Worm (Caenorhabditis elegans) whole organism, L2 larva: ENCODE measurements around the gene cima-1.

ENCODE experiments used
- C34F6.9 ChIP-seq: fragments of 150-350 bp; optimal IDR thresholded peaks from 2 replicates; lab custom pipeline; 2014; ENCODE audit warnings: missing biosample characterization, missing genetic modification characterization
- F13H6.1 ChIP-seq: sonication (generic microtip); optimal IDR thresholded peaks from 2 replicates; lab custom pipeline; 2016; ENCODE audit warnings: missing genetic modification characterization, missing compliant biosample characterization
- R02D3.7 ChIP-seq: fragments of 150-350 bp; optimal IDR thresholded peaks from 2 replicates; lab custom pipeline; 2014; ENCODE audit warnings: missing biosample characterization, missing genetic modification characterization
- Y55F3AM.14 ChIP-seq: fragments of 200-800 bp; sonication (Bioruptor generic); optimal IDR thresholded peaks from 2 replicates; lab custom pipeline; 2018; ENCODE audit warnings: mild to moderate bottlenecking, missing genetic modification characterization, missing compliant biosample characterization
- ZK546.5 ChIP-seq: sonication (generic microtip); optimal IDR thresholded peaks from 2 replicates; lab custom pipeline; 2017; ENCODE audit warnings: missing biosample characterization, missing genetic modification characterization
- alr-1 ChIP-seq: fragments of 150-350 bp; optimal IDR thresholded peaks from 2 replicates; lab custom pipeline; 2014; ENCODE audit warnings: missing biosample characterization, missing genetic modification characterization
- aly-2 ChIP-seq: fragments of 150-350 bp; optimal IDR thresholded peaks from 2 replicates; lab custom pipeline; 2014; ENCODE audit warnings: missing biosample characterization, missing genetic modification characterization
- ama-1 ChIP-seq: fragments of 150-350 bp; optimal IDR thresholded peaks from 2 replicates; lab custom pipeline; 2018; ENCODE audit warnings: inconsistent platforms
- blmp-1 ChIP-seq: sonication (generic microtip); optimal IDR thresholded peaks from 2 replicates; lab custom pipeline; 2017; ENCODE audit warnings: missing genetic modification characterization, mild to moderate bottlenecking, missing compliant biosample characterization, antibody characterized with exemption, moderate library complexity; ENCODE audit not compliant: insufficient read depth
- ceh-16 ChIP-seq: fragments of 150-350 bp; optimal IDR thresholded peaks from 2 replicates; lab custom pipeline; 2014; ENCODE audit warnings: missing biosample characterization, missing genetic modification characterization
- ceh-82 ChIP-seq: fragments of 150-350 bp; optimal IDR thresholded peaks from 2 replicates; lab custom pipeline; 2014; ENCODE audit warnings: missing biosample characterization, missing genetic modification characterization
- crh-2 ChIP-seq: sonication (generic microtip); optimal IDR thresholded peaks from 2 replicates; lab custom pipeline; 2017; ENCODE audit warnings: missing biosample characterization, missing genetic modification characterization
- dmd-4 ChIP-seq: sonication (generic microtip); optimal IDR thresholded peaks from 2 replicates; lab custom pipeline; 2017; ENCODE audit warnings: missing biosample characterization, missing genetic modification characterization
- egl-27 ChIP-seq: sonication (generic microtip); optimal IDR thresholded peaks from 3 replicates; lab custom pipeline; 2017; ENCODE audit warnings: missing biosample characterization, missing genetic modification reagents, missing genetic modification characterization
- elt-1 ChIP-seq: fragments of 150-350 bp; optimal IDR thresholded peaks from 2 replicates; lab custom pipeline; 2014; ENCODE audit warnings: missing biosample characterization, missing genetic modification characterization
- elt-3 ChIP-seq: sonication (generic microtip); optimal IDR thresholded peaks from 2 replicates; lab custom pipeline; 2017; ENCODE audit warnings: missing biosample characterization, missing genetic modification characterization
- fos-1 ChIP-seq: fragments of 150-350 bp; optimal IDR thresholded peaks from 2 replicates; lab custom pipeline; 2014; ENCODE audit warnings: missing biosample characterization, missing genetic modification characterization
- gmeb-1 ChIP-seq: fragments of 150-350 bp; optimal IDR thresholded peaks from 2 replicates; lab custom pipeline; 2014; ENCODE audit warnings: missing biosample characterization, missing genetic modification characterization
- lin-11 ChIP-seq: fragments of 150-350 bp; sonication (generic microtip); optimal IDR thresholded peaks from 2 replicates; lab custom pipeline; 2014; ENCODE audit warnings: missing biosample characterization, missing genetic modification characterization, inconsistent platforms, mixed read lengths
- lin-13 ChIP-seq: fragments of 150-350 bp; optimal IDR thresholded peaks from 2 replicates; lab custom pipeline; 2014; ENCODE audit warnings: missing biosample characterization, missing genetic modification reagents, missing genetic modification characterization
- lin-39 ChIP-seq: fragments of 150-350 bp; optimal IDR thresholded peaks from 2 replicates; lab custom pipeline; 2014; ENCODE audit warnings: missing biosample characterization, missing genetic modification reagents, missing genetic modification characterization
- lsy-2 ChIP-seq, 2 experiments: fragments of 150-350 bp in 1 of 2; sonication (generic microtip) in 1 of 2; optimal IDR thresholded peaks; 2 replicates each; lab custom pipeline; 2014 to 2017; ENCODE audit warnings: missing biosample characterization in 2 of 2, missing genetic modification characterization in 2 of 2
- mab-5 ChIP-seq: fragments of 150-350 bp; optimal IDR thresholded peaks from 2 replicates; lab custom pipeline; 2014; ENCODE audit warnings: missing biosample characterization, missing genetic modification characterization
- mbf-1 ChIP-seq: sonication (generic microtip); optimal IDR thresholded peaks from 2 replicates; lab custom pipeline; 2017; ENCODE audit warnings: missing biosample characterization, missing genetic modification characterization
- mdl-1 ChIP-seq, 2 experiments: fragments of 150-350 bp in 1 of 2; sonication (generic microtip) in 1 of 2; optimal IDR thresholded peaks; 2 replicates each; lab custom pipeline; 2017; ENCODE audit warnings: missing biosample characterization in 2 of 2, missing genetic modification characterization in 2 of 2
- nhr-10 ChIP-seq: sonication (generic microtip); optimal IDR thresholded peaks from 2 replicates; lab custom pipeline; 2017; ENCODE audit warnings: missing biosample characterization, missing genetic modification characterization
- nhr-11 ChIP-seq: fragments of 150-350 bp; optimal IDR thresholded peaks from 2 replicates; lab custom pipeline; 2014; ENCODE audit warnings: missing biosample characterization, missing genetic modification characterization
- nhr-12 ChIP-seq: fragments of 150-350 bp; optimal IDR thresholded peaks from 2 replicates; lab custom pipeline; 2014; ENCODE audit warnings: missing biosample characterization, missing genetic modification characterization
- nhr-129 ChIP-seq: fragments of 150-350 bp; optimal IDR thresholded peaks from 2 replicates; lab custom pipeline; 2014; ENCODE audit warnings: missing biosample characterization, missing genetic modification characterization
- nhr-21 ChIP-seq: fragments of 150-350 bp; optimal IDR thresholded peaks from 2 replicates; lab custom pipeline; 2014; ENCODE audit warnings: missing biosample characterization, missing genetic modification characterization
- nhr-23 ChIP-seq: fragments of 150-350 bp; optimal IDR thresholded peaks from 2 replicates; lab custom pipeline; 2014; ENCODE audit warnings: missing biosample characterization, missing genetic modification reagents, missing genetic modification characterization
- nhr-237 ChIP-seq: fragments of 150-350 bp; optimal IDR thresholded peaks from 2 replicates; lab custom pipeline; 2014; ENCODE audit warnings: missing biosample characterization, missing genetic modification characterization
- nhr-25 ChIP-seq: fragments of 150-350 bp; sonication (generic microtip); optimal IDR thresholded peaks from 3 replicates; lab custom pipeline; 2014; ENCODE audit warnings: missing biosample characterization, missing genetic modification characterization
- nhr-6 ChIP-seq: fragments of 150-350 bp; optimal IDR thresholded peaks from 2 replicates; lab custom pipeline; 2014; ENCODE audit warnings: missing biosample characterization, missing genetic modification characterization
- nhr-77 ChIP-seq: fragments of 150-350 bp; optimal IDR thresholded peaks from 2 replicates; lab custom pipeline; 2014; ENCODE audit warnings: missing biosample characterization, missing genetic modification characterization
- peb-1 ChIP-seq: fragments of 150-350 bp; optimal IDR thresholded peaks from 2 replicates; lab custom pipeline; 2014; ENCODE audit warnings: missing biosample characterization, missing genetic modification characterization
- sem-4 ChIP-seq: fragments of 150-350 bp; optimal IDR thresholded peaks from 2 replicates; lab custom pipeline; 2014; ENCODE audit warnings: missing biosample characterization, missing genetic modification reagents, missing genetic modification characterization
- skn-1 ChIP-seq: sonication (generic microtip); optimal IDR thresholded peaks from 2 replicates; lab custom pipeline; 2017; ENCODE audit warnings: missing biosample characterization, missing genetic modification characterization
- sma-3 ChIP-seq: sonication (generic microtip); optimal IDR thresholded peaks from 2 replicates; lab custom pipeline; 2016; ENCODE audit warnings: missing genetic modification reagents, missing genetic modification characterization, missing compliant biosample characterization
- sma-9 ChIP-seq, 2 experiments: fragments of 150-350 bp in 1 of 2; sonication (generic microtip) in 1 of 2; optimal IDR thresholded peaks; 2 replicates each; lab custom pipeline; 2014 to 2016; ENCODE audit warnings: missing genetic modification characterization in 2 of 2, mild to moderate bottlenecking in 1 of 2, missing biosample characterization in 1 of 2, missing compliant biosample characterization in 1 of 2, missing genetic modification reagents in 1 of 2, moderate library complexity in 1 of 2
- snpc-4 ChIP-seq: fragments of 150-350 bp; optimal IDR thresholded peaks from 2 replicates; lab custom pipeline; 2014; ENCODE audit warnings: missing biosample characterization, missing genetic modification characterization
- unc-39 ChIP-seq: fragments of 150-350 bp; optimal IDR thresholded peaks from 2 replicates; lab custom pipeline; 2014; ENCODE audit warnings: missing biosample characterization, missing genetic modification characterization
- unc-55 ChIP-seq: fragments of 150-350 bp; sonication (generic microtip); optimal IDR thresholded peaks from 3 replicates; lab custom pipeline; 2014; ENCODE audit warnings: missing biosample characterization, missing genetic modification reagents, missing genetic modification characterization
- unc-62 ChIP-seq: fragments of 150-350 bp; optimal IDR thresholded peaks from 2 replicates; lab custom pipeline; 2014; ENCODE audit warnings: missing biosample characterization, missing genetic modification reagents, missing genetic modification characterization
- zag-1 ChIP-seq: fragments of 150-350 bp; optimal IDR thresholded peaks from 2 replicates; lab custom pipeline; 2014; ENCODE audit warnings: missing biosample characterization, missing genetic modification characterization
- ztf-1 ChIP-seq: fragments of 200-800 bp; sonication (Bioruptor generic); conservative IDR thresholded peaks from 2 replicates; pipeline ENCODE4 v1.3.6; 2022; ENCODE audit warnings: missing genetic modification characterization, missing compliant biosample characterization
- ztf-11 ChIP-seq: sonication (generic microtip); optimal IDR thresholded peaks from 2 replicates; lab custom pipeline; 2017; ENCODE audit warnings: missing biosample characterization, missing genetic modification characterization
- ztf-4 ChIP-seq: fragments of 150-350 bp; optimal IDR thresholded peaks from 2 replicates; lab custom pipeline; 2014; ENCODE audit warnings: missing biosample characterization, missing genetic modification characterization

cima-1 gene

ce11 chrIV:7628942-7629341 is 22.3 kb upstream of the cima-1 start, which contains the start of gene F45E4.5:
TSS of gene F45E4.5 (minus strand) at chrIV:7629042.
- TF ChIP-seq aly-2 (no peak), egl-27 (tag; lab: Kevin White, UChicago) (no peak), lsy-2 (tag; optimal IDR thresholded peaks at IDR 0.05; lab: Kevin White, UChicago) (no peak), mdl-1 (tag; optimal IDR thresholded peaks at IDR 0.05; lab: Kevin White, UChicago) (no peak), nhr-129 (no peak), gmeb-1 (no peak), R02D3.7 (tag; lab: Kevin White, UChicago) (no peak), ceh-16 (tag; lab: Kevin White, UChicago) (no peak), ama-1 (lab: Kevin White, UChicago) (no peak), elt-1 (no peak), nhr-21 (no peak)

ce11 chrIV:7632535-7632934 is 18.7 kb upstream of the cima-1 start, which contains the start of gene F45E4.6:
TSS of gene F45E4.6 (minus strand) at chrIV:7632548.
- TF ChIP-seq lin-11 (tag; lab: Kevin White, UChicago) (no peak), unc-62 (GFP tag; lab: Kevin White, UChicago) (no peak), nhr-21 (peak; percentile 1), crh-2 (tag; lab: Kevin White, UChicago) (peak; percentile 50), mdl-1 (tag; optimal IDR thresholded peaks at IDR 0.05; lab: Kevin White, UChicago) (no peak), nhr-10 (tag; lab: Kevin White, UChicago) (no peak), mab-5 (tag; lab: Kevin White, UChicago) (no peak), aly-2 (no peak), nhr-25 (tag; lab: Kevin White, UChicago) (no peak), fos-1 (tag; lab: Kevin White, UChicago) (no peak), Y55F3AM.14 (GFP tag; lab: Kevin White, UChicago) (no peak), elt-1 (no peak), nhr-237 (no peak), ZK546.5 (tag; lab: Kevin White, UChicago) (no peak), elt-3 (tag; lab: Kevin White, UChicago) (no peak), nhr-12 (tag; lab: Kevin White, UChicago) (no peak), egl-27 (tag; lab: Kevin White, UChicago) (no peak), gmeb-1 (peak; percentile 86), zag-1 (no peak), ztf-1 (GFP tag; lab: Robert Waterston, UW) (no peak), unc-39 (tag; lab: Kevin White, UChicago) (no peak), ztf-4 (no peak), peb-1 (tag; lab: Kevin White, UChicago) (no peak), unc-55 (peak; percentile 69), skn-1 (tag; lab: Kevin White, UChicago) (no peak), sma-3 (GFP tag; lab: Kevin White, UChicago) (peak; percentile 15), R02D3.7 (tag; lab: Kevin White, UChicago) (no peak), nhr-23 (tag; lab: Kevin White, UChicago) (no peak), alr-1 (tag; lab: Kevin White, UChicago) (no peak), nhr-6 (tag; lab: Kevin White, UChicago) (no peak), blmp-1 (tag; lab: Kevin White, UChicago) (no peak), mbf-1 (tag; lab: Kevin White, UChicago) (no peak), snpc-4 (tag; lab: Kevin White, UChicago) (peak; percentile 17), sem-4 (tag; lab: Kevin White, UChicago) (peak; percentile 43), sma-9 (GFP tag; optimal IDR thresholded peaks at IDR 0.05; lab: Kevin White, UChicago) (peak; percentile 33), sma-9 (tag; optimal IDR thresholded peaks at IDR 0.05; lab: Kevin White, UChicago) (no peak), nhr-129 (no peak), ztf-11 (no peak), dmd-4 (tag; lab: Kevin White, UChicago) (no peak), lin-39 (tag; lab: Kevin White, UChicago) (no peak), F13H6.1 (peak; percentile 10), ceh-16 (tag; lab: Kevin White, UChicago) (no peak), C34F6.9 (tag; lab: Kevin White, UChicago) (peak; percentile 73), ama-1 (lab: Kevin White, UChicago) (peak; percentile 2), lin-13 (GFP tag; lab: Kevin White, UChicago) (peak; percentile 38), lsy-2 (tag; optimal IDR thresholded peaks at IDR 0.05; lab: Kevin White, UChicago) (peak; percentile 1 to 63), nhr-11 (tag; lab: Kevin White, UChicago) (no peak), ceh-82 (tag; lab: Kevin White, UChicago) (no peak), nhr-77 (tag; lab: Kevin White, UChicago) (no peak)
